Fruit fly (Drosophila melanogaster): ENCODE measurements around the gene CG32266.
A peak's percentile ranks its signal among the peaks of the same experiment; 100 is the strongest.

CG32266 gene

DNA sequence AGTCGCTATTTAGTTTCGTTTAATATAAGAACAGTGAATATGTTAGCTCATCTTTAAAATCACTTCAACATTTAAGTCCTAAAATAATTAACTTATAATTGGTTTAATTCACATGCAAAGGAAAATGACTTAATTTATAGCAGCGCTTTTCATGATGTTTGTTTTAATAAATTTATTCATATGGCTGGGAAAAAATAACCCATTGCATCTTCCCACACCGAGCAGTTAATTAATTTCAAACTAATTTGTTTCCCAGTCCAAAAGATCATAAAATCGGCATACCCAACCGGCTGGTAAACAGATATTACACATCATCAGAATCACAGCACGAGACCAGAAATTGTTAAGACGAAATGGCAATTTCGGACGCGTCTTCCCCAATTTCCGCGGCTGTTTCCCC is 19.8 kb upstream of the CG32266 start (continued):
- TF ChIP-seq danr (GFP tag; IDR thresholded peaks at IDR 0.05) (no peak), CG16813 (GFP tag; IDR thresholded peaks at IDR 0.05; ENCODE audit: partially characterized antibody) (no peak), gt (GFP tag; IDR thresholded peaks at IDR 0.05) (no peak), CG6175 (GFP tag; IDR thresholded peaks at IDR 0.05) (no peak), CG8944 (GFP tag; optimal IDR thresholded peaks at IDR 0.05) (no peak), zen2 (GFP tag; IDR thresholded peaks at IDR 0.05; ENCODE audit: partially characterized antibody) (no peak), CG18599 (GFP tag; optimal IDR thresholded peaks at IDR 0.05) (peak; percentile 47), nau (GFP tag; optimal IDR thresholded peaks at IDR 0.05) (no peak), Dad (GFP tag; optimal IDR thresholded peaks at IDR 0.05) (no peak), CG18619 (GFP tag; optimal IDR thresholded peaks at IDR 0.05) (peak; percentile 49), CG34224 (GFP tag; IDR thresholded peaks at IDR 0.05; ENCODE audit: partially characterized antibody) (no peak), MESR4 (GFP tag; optimal IDR thresholded peaks at IDR 0.05) (no peak), CG33213 (GFP tag; optimal IDR thresholded peaks at IDR 0.05) (peak; percentile 18), CG6765 (GFP tag; optimal IDR thresholded peaks at IDR 0.05) (no peak), NFAT (GFP tag; IDR thresholded peaks at IDR 0.05) (no peak), CTCF (GFP tag; optimal IDR thresholded peaks at IDR 0.05) (no peak), HHEX (GFP tag; optimal IDR thresholded peaks at IDR 0.05) (peak; percentile 50), mirr (GFP tag; optimal IDR thresholded peaks at IDR 0.05) (no peak), salm (tag; optimal IDR thresholded peaks at IDR 0.05) (no peak), CG31388 (GFP tag; optimal IDR thresholded peaks at IDR 0.05) (no peak), CG2889 (GFP tag; IDR thresholded peaks at IDR 0.05) (0 out of 3 replicates have a peak, but pooled peaks have one; percentile 35), sens-2 (GFP tag; IDR thresholded peaks at IDR 0.05) (no peak), CG3726 (GFP tag; IDR thresholded peaks at IDR 0.05) (no peak), abd-A (tag; optimal IDR thresholded peaks at IDR 0.05) (no peak), esg (GFP tag; conservative IDR thresholded peaks at IDR 0.05) (peak; percentile 50; the same call in 1 of the 2 replicates), CG12744 (GFP tag; optimal IDR thresholded peaks at IDR 0.05) (no peak), Spps (tag; optimal IDR thresholded peaks at IDR 0.05) (no peak), Antp (GFP tag; optimal IDR thresholded peaks at IDR 0.05) (no peak), dmrt11E (tag; optimal IDR thresholded peaks at IDR 0.05) (no peak), CG12769 (tag; optimal IDR thresholded peaks at IDR 0.05) (peak; percentile 10), CG8478 (optimal IDR thresholded peaks at IDR 0.05) (no peak), CG14860 (GFP tag; IDR thresholded peaks at IDR 0.05; ENCODE audit: partially characterized antibody) (no peak), Dbx (GFP tag; IDR thresholded peaks at IDR 0.05) (peak; percentile 57; the same call in 2 of the 3 replicates), CG4328 (GFP tag; optimal IDR thresholded peaks at IDR 0.05) (no peak), tup (GFP tag; optimal IDR thresholded peaks at IDR 0.05) (no peak), Dek (tag; optimal IDR thresholded peaks at IDR 0.05) (peak; percentile 37), sens (GFP tag) (no peak), cas (GFP tag; IDR thresholded peaks at IDR 0.05) (no peak), lola (GFP tag; optimal IDR thresholded peaks at IDR 0.05) (no peak), caup (GFP tag; optimal IDR thresholded peaks at IDR 0.05; ENCODE audit: severe bottlenecking) (peak; percentile 52), CG7839 (tag; optimal IDR thresholded peaks at IDR 0.05) (peak; percentile 61), dm (GFP tag; optimal IDR thresholded peaks at IDR 0.05) (no peak), Ets65A (GFP tag) (peak; percentile 97), tx (GFP tag; optimal IDR thresholded peaks at IDR 0.05) (peak; percentile 37), hkb (optimal IDR thresholded peaks at IDR 0.05) (no peak), hkb (GFP tag; IDR thresholded peaks at IDR 0.05) (peak; percentile 47), insv (GFP tag; optimal IDR thresholded peaks at IDR 0.05) (no peak)

Data from whole organism, embryonic.